Fruit fly (Drosophila melanogaster) whole organism, embryonic: ENCODE data around the gene Cog1.

ENCODE experiments used
- ATbp ChIP-seq: fragments of 200-800 bp; sonication (Bioruptor generic); optimal IDR thresholded peaks from 2 replicates; lab custom pipeline; 2017; ENCODE audit warnings: missing biosample characterization, mild to moderate bottlenecking, missing genetic modification characterization, missing genetic modification reagents
- Ada2b ChIP-seq: fragments of 200-800 bp; sonication (Bioruptor generic); IDR thresholded peaks from 2 replicates; pipeline ENCODE4 v1.3.6; 2022; ENCODE audit warnings: missing biosample characterization, missing genetic modification characterization
- BtbVII ChIP-seq: fragments of 200-800 bp; sonication (Bioruptor generic); optimal IDR thresholded peaks from 3 replicates; lab custom pipeline; 2017; ENCODE audit warnings: missing biosample characterization, mild to moderate bottlenecking, missing genetic modification characterization
- CG10274 ChIP-seq: fragments of 200-800 bp; sonication (Bioruptor generic); optimal IDR thresholded peaks from 3 replicates; lab custom pipeline; 2017; ENCODE audit warnings: missing biosample characterization, mild to moderate bottlenecking, missing genetic modification characterization
- CG10366 ChIP-seq: fragments of 200-800 bp; sonication (Bioruptor generic); IDR thresholded peaks from 2 replicates; pipeline ENCODE4 v1.3.6; 2022; ENCODE audit warnings: missing biosample characterization, missing genetic modification characterization
- CG10543 ChIP-seq: fragments of 200-800 bp; sonication (Bioruptor generic); optimal IDR thresholded peaks from 3 replicates; lab custom pipeline; 2017; ENCODE audit warnings: missing biosample characterization, mild to moderate bottlenecking, missing genetic modification characterization, moderate library complexity
- CG13123 ChIP-seq: fragments of 200-800 bp; sonication (Bioruptor generic); optimal IDR thresholded peaks from 2 replicates; lab custom pipeline; 2016; ENCODE audit warnings: missing biosample characterization, missing genetic modification characterization
- CG1529 ChIP-seq: fragments of 200-800 bp; sonication (Bioruptor generic); optimal IDR thresholded peaks from 3 replicates; lab custom pipeline; 2018; ENCODE audit warnings: missing biosample characterization, missing genetic modification characterization
- CG1647 ChIP-seq: fragments of 200-800 bp; sonication (Bioruptor generic); optimal IDR thresholded peaks from 3 replicates; lab custom pipeline; 2016; ENCODE audit warnings: missing biosample characterization, missing genetic modification characterization
- CG17802 ChIP-seq: fragments of 200-800 bp; sonication (Bioruptor generic); optimal IDR thresholded peaks from 2 replicates; lab custom pipeline; 2018; ENCODE audit warnings: missing biosample characterization, mild to moderate bottlenecking, missing genetic modification characterization, moderate library complexity
- CG2120 ChIP-seq: fragments of 200-800 bp; sonication (Bioruptor generic); optimal IDR thresholded peaks from 3 replicates; lab custom pipeline; 2016; ENCODE audit warnings: missing biosample characterization, missing genetic modification characterization
- CG2199 ChIP-seq: fragments of 200-800 bp; sonication (Bioruptor generic); IDR thresholded peaks from 3 replicates; pipeline ENCODE4 v1.3.6; 2022; ENCODE audit warnings: missing biosample characterization, missing genetic modification characterization
- CG4282 ChIP-seq: fragments of 200-800 bp; sonication (Bioruptor generic); optimal IDR thresholded peaks from 2 replicates; lab custom pipeline; 2016; ENCODE audit warnings: missing biosample characterization, missing genetic modification characterization
- CG4328 ChIP-seq: fragments of 200-800 bp; sonication (Bioruptor generic); optimal IDR thresholded peaks from 3 replicates; lab custom pipeline; 2017; ENCODE audit warnings: missing biosample characterization, missing genetic modification reagents, missing genetic modification characterization
- CG9797 ChIP-seq: fragments of 200-800 bp; sonication (Bioruptor generic); optimal IDR thresholded peaks from 3 replicates; lab custom pipeline; 2018; ENCODE audit warnings: missing biosample characterization, mild to moderate bottlenecking, missing genetic modification characterization
- CG9876 ChIP-seq: fragments of 200-800 bp; sonication (Bioruptor generic); optimal IDR thresholded peaks from 2 replicates; lab custom pipeline; 2016; ENCODE audit warnings: missing biosample characterization, missing genetic modification characterization
- Dp ChIP-seq: fragments of 200-800 bp; sonication (Bioruptor generic); optimal IDR thresholded peaks from 2 replicates; lab custom pipeline; 2018; ENCODE audit warnings: missing biosample characterization, mild to moderate bottlenecking, missing genetic modification characterization, moderate library complexity
- Dref ChIP-seq: fragments of 200-800 bp; sonication (Bioruptor generic); IDR thresholded peaks from 2 replicates; pipeline ENCODE4 v1.3.6; 2022; ENCODE audit warnings: missing biosample characterization, missing genetic modification characterization
- Elba2 ChIP-seq: fragments of 200-800 bp; sonication (Bioruptor generic); optimal IDR thresholded peaks from 3 replicates; lab custom pipeline; 2016; ENCODE audit warnings: missing biosample characterization, missing genetic modification characterization
- Ets65A ChIP-seq: fragments of 200-800 bp; sonication (Bioruptor generic); peaks from one replicate; lab custom pipeline; 2016; ENCODE audit warnings: missing biosample characterization, missing genetic modification characterization
- HHEX ChIP-seq: fragments of 200-800 bp; sonication (Bioruptor generic); optimal IDR thresholded peaks from 3 replicates; lab custom pipeline; 2017; ENCODE audit warnings: missing biosample characterization, mild to moderate bottlenecking, missing genetic modification characterization, missing genetic modification reagents
- Hmr ChIP-seq: fragments of 200-800 bp; sonication (Bioruptor generic); optimal IDR thresholded peaks from 3 replicates; lab custom pipeline; 2017; ENCODE audit warnings: mild to moderate bottlenecking, missing biosample characterization, missing genetic modification reagents, missing genetic modification characterization
- Myb ChIP-seq: fragments of 200-800 bp; sonication (Bioruptor generic); optimal IDR thresholded peaks from 2 replicates; lab custom pipeline; 2016; ENCODE audit warnings: missing biosample characterization, missing genetic modification characterization
- Oaz ChIP-seq: fragments of 200-800 bp; sonication (Bioruptor generic); IDR thresholded peaks from 2 replicates; pipeline ENCODE4 v1.3.6; 2022; ENCODE audit warnings: missing biosample characterization, missing genetic modification characterization
- Opbp ChIP-seq: fragments of 200-800 bp; sonication (Bioruptor generic); IDR thresholded peaks from 3 replicates; pipeline ENCODE4 v1.3.6; 2022; ENCODE audit warnings: missing biosample characterization, missing genetic modification characterization; ENCODE audit not compliant: partially characterized antibody
- Poxn ChIP-seq: fragments of 200-800 bp; sonication (Bioruptor generic); IDR thresholded peaks from 2 replicates; pipeline ENCODE4 v1.3.6; 2022; ENCODE audit warnings: missing biosample characterization, missing genetic modification characterization
- Vsx1 ChIP-seq: fragments of 200-800 bp; sonication (Bioruptor generic); optimal IDR thresholded peaks from 2 replicates; lab custom pipeline; 2017; ENCODE audit warnings: missing biosample characterization, mild to moderate bottlenecking, missing genetic modification characterization, missing genetic modification reagents
- YL-1 ChIP-seq: fragments of 200-800 bp; sonication (Bioruptor generic); optimal IDR thresholded peaks from 3 replicates; lab custom pipeline; 2017; ENCODE audit warnings: missing biosample characterization, mild to moderate bottlenecking, missing genetic modification characterization
- chinmo ChIP-seq: fragments of 200-800 bp; sonication (Bioruptor generic); IDR thresholded peaks from 4 replicates; pipeline ENCODE4 v1.3.6; 2022; ENCODE audit warnings: missing biosample characterization, missing genetic modification characterization; ENCODE audit not compliant: partially characterized antibody
- chm ChIP-seq: fragments of 200-800 bp; sonication (Bioruptor generic); IDR thresholded peaks from 2 replicates; pipeline ENCODE4 v1.3.6; 2022; ENCODE audit warnings: missing biosample characterization, missing genetic modification characterization
- crc ChIP-seq: fragments of 200-800 bp; sonication (Bioruptor generic); optimal IDR thresholded peaks from 2 replicates; lab custom pipeline; 2016; ENCODE audit warnings: missing biosample characterization, missing genetic modification characterization
- crol ChIP-seq: fragments of 200-800 bp; sonication (Bioruptor generic); IDR thresholded peaks from 2 replicates; pipeline ENCODE4 v1.3.6; 2022; ENCODE audit warnings: missing biosample characterization, missing genetic modification characterization
- danr ChIP-seq: fragments of 200-800 bp; sonication (Bioruptor generic); IDR thresholded peaks from 2 replicates; pipeline ENCODE4 v1.3.6; 2022; ENCODE audit warnings: missing biosample characterization, missing genetic modification characterization
- ftz-f1 ChIP-seq: fragments of 200-800 bp; sonication (Bioruptor generic); optimal IDR thresholded peaks from 2 replicates; lab custom pipeline; 2016; ENCODE audit warnings: missing biosample characterization, missing genetic modification characterization
- grn ChIP-seq: fragments of 200-800 bp; sonication (Bioruptor generic); optimal IDR thresholded peaks from 3 replicates; lab custom pipeline; 2017; ENCODE audit warnings: missing biosample characterization, missing genetic modification characterization
- gsb ChIP-seq: fragments of 200-800 bp; sonication (Bioruptor generic); IDR thresholded peaks from 2 replicates; pipeline ENCODE4 v1.3.6; 2022; ENCODE audit warnings: missing biosample characterization, missing genetic modification characterization
- h ChIP-seq: fragments of >200 bp; optimal IDR thresholded peaks from 2 replicates; lab custom pipeline; 2017
- inv ChIP-seq: fragments of 200-800 bp; sonication (Bioruptor generic); IDR thresholded peaks from 2 replicates; pipeline ENCODE4 v1.3.6; 2022; ENCODE audit warnings: missing biosample characterization, missing genetic modification characterization; ENCODE audit not compliant: partially characterized antibody
- kni ChIP-seq: fragments of 200-800 bp; sonication (Bioruptor generic); optimal IDR thresholded peaks from 3 replicates; lab custom pipeline; 2017; ENCODE audit warnings: mild to moderate bottlenecking, missing biosample characterization, missing genetic modification reagents, missing genetic modification characterization
- sens ChIP-seq: fragments of 200-800 bp; sonication (Bioruptor generic); peaks from one replicate; lab custom pipeline; 2016; ENCODE audit warnings: missing biosample characterization, missing genetic modification characterization
- shn ChIP-seq: fragments of 200-800 bp; sonication (Bioruptor generic); optimal IDR thresholded peaks from 3 replicates; lab custom pipeline; 2016; ENCODE audit warnings: missing biosample characterization, missing genetic modification characterization
- stc ChIP-seq: fragments of 200-800 bp; sonication (Bioruptor generic); IDR thresholded peaks from 2 replicates; pipeline ENCODE4 v1.3.6; 2022; ENCODE audit warnings: missing biosample characterization, missing genetic modification characterization
- sug ChIP-seq: fragments of 200-800 bp; optimal IDR thresholded peaks from 2 replicates; lab custom pipeline; 2019; ENCODE audit warnings: missing biosample characterization, mild to moderate bottlenecking, missing genetic modification characterization, moderate library complexity
- tap ChIP-seq: fragments of 200-800 bp; optimal IDR thresholded peaks from 3 replicates; lab custom pipeline; 2019; ENCODE audit warnings: missing biosample characterization, mild to moderate bottlenecking, missing genetic modification characterization, moderate library complexity
- tll ChIP-seq, 2 experiments: fragments of 200-800 bp in 1 of 2; fragments of >200 bp in 1 of 2; sonication (Bioruptor generic) in 1 of 2; optimal IDR thresholded peaks; 2 replicates each; lab custom pipeline; 2017 to 2019; ENCODE audit warnings: missing biosample characterization in 2 of 2, missing genetic modification characterization in 2 of 2, mild to moderate bottlenecking in 1 of 2, moderate library complexity in 1 of 2
- unc-4 ChIP-seq: fragments of 200-800 bp; sonication (Bioruptor generic); IDR thresholded peaks from 2 replicates; pipeline ENCODE4 v1.3.6; 2022; ENCODE audit warnings: missing biosample characterization, missing genetic modification characterization; ENCODE audit not compliant: partially characterized antibody
- zen ChIP-seq: fragments of 200-800 bp; sonication (Bioruptor generic); optimal IDR thresholded peaks from 3 replicates; lab custom pipeline; 2018; ENCODE audit warnings: missing biosample characterization, mild to moderate bottlenecking, missing genetic modification characterization, moderate library complexity

The Cog1 gene

DNA sequence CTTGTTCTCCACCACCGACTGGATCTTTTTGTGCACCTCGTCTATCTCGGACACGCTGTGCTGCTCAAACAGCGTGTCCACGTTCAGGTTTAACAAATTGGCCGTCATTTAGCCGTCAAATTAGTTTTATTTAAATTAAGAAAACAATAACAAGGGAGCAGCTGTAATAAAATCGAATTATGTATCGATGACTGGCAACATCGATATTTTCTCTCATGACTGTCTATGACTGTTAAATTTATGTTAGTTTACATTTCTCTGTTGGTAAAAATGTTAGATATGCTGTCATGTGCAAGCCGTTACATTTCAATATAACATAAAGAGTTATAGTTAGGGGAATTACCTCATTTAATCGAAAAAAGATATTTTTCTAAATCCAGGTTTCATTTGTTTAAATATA is at the start of gene Cog1 (continued):
- TF ChIP-seq inv (GFP tag; lab: Robert Waterston, UW) (peak; percentile 39), Opbp (GFP tag; lab: Robert Waterston, UW) (peak; percentile 73; the same call in 2 of the 3 replicates), Myb (GFP tag; lab: Kevin White, UChicago) (peak; percentile 72), HHEX (no peak), Dref (GFP tag; lab: Robert Waterston, UW) (peak; percentile 74), Dp (peak; percentile 5)

dm6 chr3R:12260669-12261068 is 41.2 kb upstream of the Cog1 start, which contains the start of gene CG44038:
TSS of gene CG44038 (plus strand) at chr3R:12260969.
- TF ChIP-seq CG13123 (GFP tag; lab: Kevin White, UChicago) (no peak), Ets65A (GFP tag; lab: Kevin White, UChicago) (peak; percentile 89)

- TF ChIP-seq Oaz (GFP tag; lab: Robert Waterston, UW) (no peak), grn (GFP tag; lab: Kevin White, UChicago) (peak; percentile 63), CG2199 (0 out of 3 replicates have a peak, but pooled peaks have one; percentile 72), ftz-f1 (no peak), zen (tag; lab: Kevin White, UChicago) (peak; percentile 18)
Observed at dm6 chr3R:12259819-12260218, 40.3 kb upstream of the Cog1 start.

dm6 chr3R:12259013-12259412 is 39.5 kb upstream of the Cog1 start:
- TF ChIP-seq tap, result no peak
- no peak for TF ChIP-seq CG2120 (GFP tag; lab: Kevin White, UChicago)
- TF ChIP-seq kni (GFP tag; lab: Kevin White, UChicago), result no peak
- TF ChIP-seq CG4282 (GFP tag; lab: Kevin White, UChicago), result no peak
- TF ChIP-seq CG10274 (GFP tag; lab: Kevin White, UChicago), result no peak
- TF ChIP-seq CG4328, result no peak
- TF ChIP-seq YL-1 (GFP tag; lab: Kevin White, UChicago), result no peak
- TF ChIP-seq stc, result no peak
- TF ChIP-seq crol (GFP tag; lab: Robert Waterston, UW), result peak; percentile 47; the same call in 1 of the 2 replicates
- TF ChIP-seq Ada2b (GFP tag; lab: Robert Waterston, UW), result no peak
- no peak for TF ChIP-seq Elba2
- TF ChIP-seq CG10366 (GFP tag; lab: Robert Waterston, UW), result no peak
- peak; percentile 4 for TF ChIP-seq Vsx1 (GFP tag; lab: Kevin White, UChicago)
- no peak for TF ChIP-seq crc (GFP tag; lab: Kevin White, UChicago)
- no peak for TF ChIP-seq Poxn (GFP tag; lab: Robert Waterston, UW)
- no peak for TF ChIP-seq danr (GFP tag; lab: Robert Waterston, UW)
- peak; percentile 31 for TF ChIP-seq sug (tag; lab: Kevin White, UChicago)
- TF ChIP-seq CG9876 (GFP tag; lab: Kevin White, UChicago), result no peak
- peak; percentile 61; the same call in 1 of the 4 replicates for TF ChIP-seq chinmo (GFP tag; lab: Robert Waterston, UW)
- no peak for TF ChIP-seq tll (GFP tag; optimal IDR thresholded peaks at IDR 0.05; lab: Kevin White, UChicago)
- no peak for TF ChIP-seq CG1647
- peak; percentile 10 for TF ChIP-seq Hmr (GFP tag; lab: Kevin White, UChicago)
- TF ChIP-seq ATbp, result no peak
- TF ChIP-seq shn, result no peak
- TF ChIP-seq gsb (GFP tag; lab: Robert Waterston, UW), result no peak
- no peak for TF ChIP-seq CG9797 (GFP tag; lab: Kevin White, UChicago)
- no peak for TF ChIP-seq unc-4 (GFP tag; lab: Robert Waterston, UW)
- peak; percentile 39 for TF ChIP-seq sens (GFP tag; lab: Kevin White, UChicago)
- TF ChIP-seq chm (GFP tag; lab: Robert Waterston, UW), result no peak
- TF ChIP-seq CG10543, result peak; percentile 72
- TF ChIP-seq CG1529, result no peak
- no peak for TF ChIP-seq CG17802 (tag; lab: Kevin White, UChicago)
- no peak for TF ChIP-seq h (lab: Kevin White, UChicago)
- TF ChIP-seq BtbVII, result no peak
